Worm (Caenorhabditis elegans) whole organism, L4 larva: ENCODE data around the gene skat-1.

Experiments
- D1046.2 ChIP-seq: fragments of 200-800 bp; sonication (Bioruptor generic); IDR thresholded peaks from 2 replicates; pipeline ENCODE4 v1.3.6; 2022; ENCODE audit warnings: missing genetic modification characterization, missing compliant biosample characterization
- F10B5.3 ChIP-seq: sonication (generic microtip); optimal IDR thresholded peaks from 2 replicates; lab custom pipeline; 2016; ENCODE audit warnings: mild to moderate bottlenecking, missing genetic modification characterization, missing compliant biosample characterization
- F37D6.2 ChIP-seq: sonication (generic microtip); optimal IDR thresholded peaks from 2 replicates; lab custom pipeline; 2016; ENCODE audit warnings: mild to moderate bottlenecking, missing genetic modification characterization, missing compliant biosample characterization
- F49E8.2 ChIP-seq: sonication (generic microtip); optimal IDR thresholded peaks from 2 replicates; lab custom pipeline; 2016; ENCODE audit warnings: missing compliant biosample characterization, mild to moderate bottlenecking, missing genetic modification characterization, borderline replicate concordance
- T26A8.4 ChIP-seq: fragments of 200-800 bp; sonication (Bioruptor generic); IDR thresholded peaks from 2 replicates; pipeline ENCODE4 v1.3.6; 2022; ENCODE audit warnings: missing genetic modification characterization, missing compliant biosample characterization
- Y48G9A.11 ChIP-seq: fragments of 200-800 bp; sonication (Bioruptor generic); IDR thresholded peaks from 2 replicates; pipeline ENCODE4 v1.3.6; 2022; ENCODE audit warnings: missing genetic modification reagents, missing genetic modification characterization, missing compliant biosample characterization
- ZK546.5 ChIP-seq, 2 experiments: sonication (generic microtip); optimal IDR thresholded peaks; 2 replicates each; lab custom pipeline; 2017; ENCODE audit warnings: missing biosample characterization in 2 of 2, missing genetic modification characterization in 2 of 2
- aha-1 ChIP-seq: fragments of 150-350 bp; peaks from one replicate; lab custom pipeline; 2014; ENCODE audit warnings: missing biosample characterization, missing genetic modification characterization
- arid-1 ChIP-seq: fragments of 200-800 bp; sonication (Bioruptor generic); conservative IDR thresholded peaks from 2 replicates; pipeline ENCODE4 v1.3.6; 2022; ENCODE audit warnings: missing genetic modification reagents, missing genetic modification characterization, missing compliant biosample characterization
- attf-4 ChIP-seq: sonication (generic microtip); optimal IDR thresholded peaks from 3 replicates; lab custom pipeline; 2017; ENCODE audit warnings: missing biosample characterization, missing genetic modification characterization
- ceh-20 ChIP-seq: fragments of 200-800 bp; sonication (Bioruptor generic); IDR thresholded peaks from 2 replicates; pipeline ENCODE4 v1.3.6; 2022; ENCODE audit warnings: missing genetic modification reagents, missing genetic modification characterization, missing compliant biosample characterization
- ceh-28 ChIP-seq: fragments of 150-350 bp; optimal IDR thresholded peaks from 2 replicates; lab custom pipeline; 2014; ENCODE audit warnings: missing biosample characterization, missing genetic modification reagents, missing genetic modification characterization
- ceh-32 ChIP-seq: sonication (generic microtip); optimal IDR thresholded peaks from 2 replicates; lab custom pipeline; 2016; ENCODE audit warnings: mild to moderate bottlenecking, missing genetic modification characterization, missing compliant biosample characterization; ENCODE audit not compliant: poor library complexity
- ceh-82 ChIP-seq: sonication (generic microtip); optimal IDR thresholded peaks from 2 replicates; lab custom pipeline; 2017; ENCODE audit warnings: missing biosample characterization, missing genetic modification characterization
- daf-12 ChIP-seq: fragments of 150-350 bp; optimal IDR thresholded peaks from 2 replicates; lab custom pipeline; 2014; ENCODE audit warnings: missing biosample characterization, missing genetic modification reagents, missing genetic modification characterization
- daf-16 ChIP-seq, 3 experiments: sonication (generic microtip); optimal IDR thresholded peaks; 2 replicates each; lab custom pipeline; 2016 to 2017; ENCODE audit warnings: missing genetic modification characterization in 3 of 3, missing genetic modification reagents in 3 of 3, mild to moderate bottlenecking in 2 of 3, missing compliant biosample characterization in 2 of 3, missing biosample characterization in 1 of 3, moderate library complexity in 1 of 3
- daf-8 ChIP-seq: fragments of 200-800 bp; sonication (Bioruptor generic); IDR thresholded peaks from 2 replicates; pipeline ENCODE4 v1.3.6; 2022; ENCODE audit warnings: missing genetic modification characterization, missing compliant biosample characterization
- dmd-6 ChIP-seq: fragments of 200-800 bp; sonication (Bioruptor generic); IDR thresholded peaks from 2 replicates; pipeline ENCODE4 v1.3.6; 2022; ENCODE audit warnings: missing genetic modification reagents, missing genetic modification characterization, missing compliant biosample characterization
- dmd-8 ChIP-seq: fragments of 200-800 bp; sonication (Bioruptor generic); IDR thresholded peaks from 2 replicates; pipeline ENCODE4 v1.3.6; 2022; ENCODE audit warnings: missing genetic modification characterization, missing compliant biosample characterization
- dpl-1 ChIP-seq: fragments of 150-350 bp; optimal IDR thresholded peaks from 2 replicates; lab custom pipeline; 2014; ENCODE audit warnings: missing biosample characterization, missing genetic modification reagents, missing genetic modification characterization
- duxl-1 ChIP-seq: sonication (generic microtip); optimal IDR thresholded peaks from 2 replicates; lab custom pipeline; 2016; ENCODE audit warnings: mild to moderate bottlenecking, missing genetic modification characterization, moderate library complexity, missing compliant biosample characterization; ENCODE audit not compliant: poor library complexity
- dve-1 ChIP-seq: sonication (generic microtip); optimal IDR thresholded peaks from 2 replicates; lab custom pipeline; 2017; ENCODE audit warnings: antibody characterized with exemption, mild to moderate bottlenecking, missing genetic modification characterization, missing compliant biosample characterization; ENCODE audit not compliant: insufficient read depth
- egl-43 ChIP-seq: fragments of 200-800 bp; sonication (Bioruptor generic); IDR thresholded peaks from 2 replicates; pipeline ENCODE4 v1.3.6; 2022; ENCODE audit warnings: missing genetic modification reagents, missing genetic modification characterization, missing compliant biosample characterization
- fos-1 ChIP-seq: fragments of 150-350 bp; optimal IDR thresholded peaks from 2 replicates; lab custom pipeline; 2014; ENCODE audit warnings: missing biosample characterization, missing genetic modification characterization
- hif-1 ChIP-seq, 2 experiments: sonication (generic microtip); optimal IDR thresholded peaks; 2 replicates each; lab custom pipeline; 2016 to 2017; ENCODE audit warnings: missing compliant biosample characterization in 2 of 2, missing genetic modification characterization in 2 of 2, missing genetic modification reagents in 2 of 2, missing genotype in 2 of 2, mild to moderate bottlenecking in 1 of 2
- hlh-30 ChIP-seq: sonication (generic microtip); optimal IDR thresholded peaks from 2 replicates; lab custom pipeline; 2017; ENCODE audit warnings: antibody characterized with exemption, mild to moderate bottlenecking, missing genetic modification characterization, missing compliant biosample characterization; ENCODE audit not compliant: insufficient read depth
- jun-1 ChIP-seq: fragments of 150-350 bp; optimal IDR thresholded peaks from 2 replicates; lab custom pipeline; 2014; ENCODE audit warnings: missing biosample characterization, missing genetic modification reagents, missing genetic modification characterization
- lin-1 ChIP-seq: fragments of 200-800 bp; sonication (Bioruptor generic); IDR thresholded peaks from 2 replicates; pipeline ENCODE4 v1.3.6; 2022; ENCODE audit warnings: missing genetic modification reagents, missing genetic modification characterization, missing compliant biosample characterization
- lin-13 ChIP-seq: fragments of 150-350 bp; optimal IDR thresholded peaks from 2 replicates; lab custom pipeline; 2014; ENCODE audit warnings: missing biosample characterization, missing genetic modification reagents, missing genetic modification characterization
- lin-39 ChIP-seq: fragments of 150-350 bp; optimal IDR thresholded peaks from 2 replicates; lab custom pipeline; 2014; ENCODE audit warnings: missing biosample characterization, missing genetic modification reagents, missing genetic modification characterization
- lir-3 ChIP-seq: sonication (generic microtip); optimal IDR thresholded peaks from 2 replicates; lab custom pipeline; 2016; ENCODE audit warnings: mild to moderate bottlenecking, missing genetic modification characterization, missing compliant biosample characterization
- lsy-2 ChIP-seq, 2 experiments: fragments of 150-350 bp in 1 of 2; sonication (generic microtip) in 1 of 2; optimal IDR thresholded peaks; 2 replicates each; lab custom pipeline; 2014 to 2017; ENCODE audit warnings: missing biosample characterization in 2 of 2, missing genetic modification characterization in 2 of 2
- mdl-1 ChIP-seq, 2 experiments: fragments of 150-350 bp in 1 of 2; sonication (generic microtip) in 1 of 2; optimal IDR thresholded peaks; 2 replicates each; lab custom pipeline; 2014 to 2017; ENCODE audit warnings: missing biosample characterization in 2 of 2, missing genetic modification characterization in 2 of 2
- mep-1 ChIP-seq: fragments of 150-350 bp; sonication (generic microtip); optimal IDR thresholded peaks from 3 replicates; lab custom pipeline; 2014; ENCODE audit warnings: missing biosample characterization, missing genetic modification characterization
- nhr-11 ChIP-seq: fragments of 150-350 bp; optimal IDR thresholded peaks from 2 replicates; lab custom pipeline; 2014; ENCODE audit warnings: missing biosample characterization, missing genetic modification characterization
- nhr-111 ChIP-seq: fragments of 200-800 bp; sonication (Bioruptor generic); optimal IDR thresholded peaks from 2 replicates; lab custom pipeline; 2018; ENCODE audit warnings: mild to moderate bottlenecking, missing genetic modification characterization, missing compliant biosample characterization
- nhr-48 ChIP-seq: sonication (generic microtip); optimal IDR thresholded peaks from 2 replicates; lab custom pipeline; 2016; ENCODE audit warnings: mild to moderate bottlenecking, missing genetic modification characterization, missing compliant biosample characterization
- nhr-6 ChIP-seq: fragments of 150-350 bp; optimal IDR thresholded peaks from 2 replicates; lab custom pipeline; 2014; ENCODE audit warnings: missing biosample characterization, missing genetic modification characterization
- nhr-77 ChIP-seq: fragments of 150-350 bp; optimal IDR thresholded peaks from 2 replicates; lab custom pipeline; 2014; ENCODE audit warnings: missing biosample characterization, missing genetic modification characterization
- pha-4 ChIP-seq, 2 experiments: fragments of 150-350 bp in 1 of 2; fragments of 200-800 bp in 1 of 2; sonication (Bioruptor generic) in 1 of 2; IDR thresholded peaks in 1 of 2; optimal IDR thresholded peaks in 1 of 2; 2 replicates each; pipeline versions ENCODE4 v1.3.6 to Lab custom; 2014 to 2022; ENCODE audit warnings: missing genetic modification characterization in 2 of 2, missing genetic modification reagents in 2 of 2, missing biosample characterization in 1 of 2, missing compliant biosample characterization in 1 of 2
- saeg-2 ChIP-seq: fragments of 200-800 bp; sonication (Bioruptor generic); IDR thresholded peaks from 2 replicates; pipeline ENCODE4 v1.3.6; 2022; ENCODE audit warnings: missing genetic modification reagents, missing genetic modification characterization, missing compliant biosample characterization
- spr-1 ChIP-seq: sonication (generic microtip); optimal IDR thresholded peaks from 2 replicates; lab custom pipeline; 2016; ENCODE audit warnings: mild to moderate bottlenecking, missing genetic modification characterization, missing compliant biosample characterization
- spr-3 ChIP-seq: fragments of 200-800 bp; sonication (Bioruptor generic); optimal IDR thresholded peaks from 2 replicates; lab custom pipeline; 2018; ENCODE audit warnings: mild to moderate bottlenecking, missing genetic modification characterization, missing compliant biosample characterization
- tag-97 ChIP-seq: fragments of 200-800 bp; sonication (Bioruptor generic); IDR thresholded peaks from 2 replicates; pipeline ENCODE4 v1.3.6; 2022; ENCODE audit warnings: missing genetic modification characterization, missing compliant biosample characterization
- tra-1 ChIP-seq: fragments of 200-800 bp; sonication (Bioruptor generic); IDR thresholded peaks from 2 replicates; pipeline ENCODE4 v1.3.6; 2022; ENCODE audit warnings: missing genetic modification reagents, missing genetic modification characterization, missing compliant biosample characterization
- unc-130 ChIP-seq: sonication (generic microtip); optimal IDR thresholded peaks from 2 replicates; lab custom pipeline; 2016; ENCODE audit warnings: missing genetic modification reagents, missing genetic modification characterization, missing compliant biosample characterization
- unc-39 ChIP-seq: sonication (generic microtip); optimal IDR thresholded peaks from 2 replicates; lab custom pipeline; 2017; ENCODE audit warnings: missing biosample characterization, missing genetic modification characterization
- zag-1 ChIP-seq: fragments of 150-350 bp; optimal IDR thresholded peaks from 2 replicates; lab custom pipeline; 2014; ENCODE audit warnings: missing biosample characterization, missing genetic modification characterization
- zfp-2 ChIP-seq: sonication (generic microtip); optimal IDR thresholded peaks from 2 replicates; lab custom pipeline; 2016; ENCODE audit warnings: mild to moderate bottlenecking, missing genetic modification characterization, missing compliant biosample characterization
- zip-11 ChIP-seq: fragments of 200-800 bp; sonication (Bioruptor generic); IDR thresholded peaks from 2 replicates; pipeline ENCODE4 v1.3.6; 2022; ENCODE audit warnings: missing genetic modification characterization, missing compliant biosample characterization
- zip-2 ChIP-seq: fragments of 150-350 bp; optimal IDR thresholded peaks from 2 replicates; lab custom pipeline; 2014; ENCODE audit warnings: missing biosample characterization, missing genetic modification characterization

skat-1 gene

DNA sequence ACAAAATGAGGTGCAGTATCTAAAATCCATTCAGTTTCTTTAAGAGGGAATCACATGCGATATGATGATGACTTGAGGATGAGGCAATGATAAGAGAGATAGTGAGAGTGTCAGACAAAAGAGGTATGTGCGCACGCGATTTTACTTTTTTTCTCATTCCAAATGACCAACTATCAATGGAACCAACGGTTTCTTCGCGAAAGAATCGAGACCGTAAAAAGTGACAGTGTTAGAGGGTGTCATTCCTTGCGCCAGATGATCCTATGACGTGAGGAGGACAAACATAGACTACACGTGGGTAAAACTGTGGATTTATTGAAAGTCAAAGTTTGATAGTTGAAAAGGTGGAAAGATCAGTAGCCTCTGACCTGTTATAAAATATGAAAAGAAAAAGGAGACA, 12.8 kb downstream of the skat-1 start (continued):
- TF ChIP-seq lin-1 (GFP tag; lab: Robert Waterston, UW) (no peak), lin-13 (GFP tag; lab: Kevin White, UChicago) (no peak), attf-4 (no peak), spr-1 (tag; lab: Kevin White, UChicago) (no peak), ceh-28 (no peak), zip-11 (GFP tag; lab: Robert Waterston, UW) (no peak), nhr-6 (no peak), F49E8.2 (no peak), mdl-1 (tag; optimal IDR thresholded peaks at IDR 0.05; lab: Kevin White, UChicago) (peak; percentile 53 to 95), nhr-111 (GFP tag; lab: Kevin White, UChicago) (no peak), nhr-48 (tag; lab: Kevin White, UChicago) (peak; percentile 27), tra-1 (GFP tag; lab: Robert Waterston, UW) (0 out of 2 replicates have a peak, but pooled peaks have one; percentile 39), zip-2 (no peak), dmd-8 (0 out of 2 replicates have a peak, but pooled peaks have one; percentile 25), daf-8 (GFP tag; lab: Robert Waterston, UW) (no peak), ceh-32 (tag; lab: Kevin White, UChicago) (no peak), F10B5.3 (no peak), arid-1 (no peak), lin-39 (tag; lab: Kevin White, UChicago) (no peak), dve-1 (tag; lab: Kevin White, UChicago) (peak; percentile 62), T26A8.4 (no peak), pha-4 (GFP tag; IDR thresholded peaks at IDR 0.05; lab: Robert Waterston, UW) (no peak), pha-4 (tag; optimal IDR thresholded peaks at IDR 0.05; lab: Kevin White, UChicago) (no peak), hif-1 (tag; optimal IDR thresholded peaks at IDR 0.05; lab: Kevin White, UChicago) (no peak), egl-43 (GFP tag; lab: Robert Waterston, UW) (no peak), tag-97 (no peak), spr-3 (GFP tag; lab: Kevin White, UChicago) (no peak), jun-1 (tag; lab: Kevin White, UChicago) (no peak), nhr-77 (peak; percentile 33), lsy-2 (tag; optimal IDR thresholded peaks at IDR 0.05; lab: Kevin White, UChicago) (no peak), hlh-30 (tag; lab: Kevin White, UChicago) (peak; percentile 92), ceh-82 (no peak), duxl-1 (tag; lab: Kevin White, UChicago) (peak; percentile 48), aha-1 (no peak), unc-130 (GFP tag; lab: Kevin White, UChicago) (no peak), zag-1 (tag; lab: Kevin White, UChicago) (no peak), dpl-1 (no peak), daf-16 (GFP tag; optimal IDR thresholded peaks at IDR 0.05; lab: Kevin White, UChicago) (no peak), daf-16 (tag; optimal IDR thresholded peaks at IDR 0.05; lab: Kevin White, UChicago) (no peak), mep-1 (tag; lab: Kevin White, UChicago) (no peak), dmd-6 (GFP tag; lab: Robert Waterston, UW) (peak; percentile 36), F37D6.2 (no peak), unc-39 (no peak), nhr-11 (tag; lab: Kevin White, UChicago) (no peak), D1046.2 (GFP tag; lab: Robert Waterston, UW) (no peak), fos-1 (tag; lab: Kevin White, UChicago) (no peak), saeg-2 (GFP tag; lab: Robert Waterston, UW) (no peak), ZK546.5 (tag; optimal IDR thresholded peaks at IDR 0.05; lab: Kevin White, UChicago) (no peak), zfp-2 (tag; lab: Kevin White, UChicago) (no peak), lir-3 (tag; lab: Kevin White, UChicago) (no peak), Y48G9A.11 (GFP tag; lab: Robert Waterston, UW) (no peak), ceh-20 (GFP tag; lab: Robert Waterston, UW) (no peak), daf-12 (tag; lab: Kevin White, UChicago) (no peak)
